Worm (Caenorhabditis elegans) whole organism, late embryonic: ENCODE measurements around the gene clc-28.

Experiments used
- F13H6.1 ChIP-seq: sonication (generic microtip); optimal IDR thresholded peaks from 2 replicates; lab custom pipeline; 2016; ENCODE audit warnings: missing genetic modification characterization, missing compliant biosample characterization
- ahr-1 ChIP-seq: sonication (generic microtip); optimal IDR thresholded peaks from 2 replicates; lab custom pipeline; 2016; ENCODE audit warnings: missing genetic modification characterization, missing compliant biosample characterization
- ama-1 ChIP-seq: fragments of 150-350 bp; optimal IDR thresholded peaks from 2 replicates; lab custom pipeline; 2014
- ceh-2 ChIP-seq: sonication (generic microtip); optimal IDR thresholded peaks from 2 replicates; lab custom pipeline; 2016; ENCODE audit warnings: missing genotype, missing genetic modification characterization, missing compliant biosample characterization
- ceh-24 ChIP-seq: sonication (generic microtip); optimal IDR thresholded peaks from 2 replicates; lab custom pipeline; 2016; ENCODE audit warnings: mild to moderate bottlenecking, missing genetic modification characterization, missing compliant biosample characterization
- ceh-45 ChIP-seq: fragments of 200-800 bp; sonication (Bioruptor generic); IDR thresholded peaks from 2 replicates; pipeline ENCODE4 v1.3.6; 2022; ENCODE audit warnings: missing genetic modification reagents, missing genetic modification characterization, missing compliant biosample characterization
- elt-2 ChIP-seq: sonication (generic microtip); optimal IDR thresholded peaks from 2 replicates; lab custom pipeline; 2016; ENCODE audit warnings: missing genetic modification reagents, missing genetic modification characterization, missing compliant biosample characterization
- elt-4 ChIP-seq: sonication (generic microtip); optimal IDR thresholded peaks from 2 replicates; lab custom pipeline; 2016; ENCODE audit warnings: missing genetic modification characterization, missing compliant biosample characterization
- hlh-30 ChIP-seq: sonication (generic microtip); optimal IDR thresholded peaks from 2 replicates; lab custom pipeline; 2017; ENCODE audit warnings: antibody characterized with exemption, missing genetic modification characterization, missing compliant biosample characterization; ENCODE audit not compliant: insufficient read depth
- lin-11 ChIP-seq: fragments of 200-800 bp; sonication (Bioruptor generic); optimal IDR thresholded peaks from 2 replicates; lab custom pipeline; 2018; ENCODE audit warnings: mild to moderate bottlenecking, missing genetic modification characterization, missing compliant biosample characterization
- mec-3 ChIP-seq: sonication (generic microtip); optimal IDR thresholded peaks from 2 replicates; lab custom pipeline; 2016; ENCODE audit warnings: borderline replicate concordance, missing genetic modification characterization, missing compliant biosample characterization
- nfya-1 ChIP-seq: sonication (generic microtip); optimal IDR thresholded peaks from 2 replicates; lab custom pipeline; 2017; ENCODE audit warnings: missing genetic modification characterization, mild to moderate bottlenecking, missing compliant biosample characterization, antibody characterized with exemption, moderate library complexity
- pha-4 ChIP-seq: fragments of 150-350 bp; optimal IDR thresholded peaks from 2 replicates; lab custom pipeline; 2018; ENCODE audit warnings: missing biosample characterization, missing genetic modification reagents, missing genetic modification characterization
- unc-55 ChIP-seq: sonication (generic microtip); optimal IDR thresholded peaks from 2 replicates; lab custom pipeline; 2017; ENCODE audit warnings: missing biosample characterization, missing genetic modification reagents, missing genetic modification characterization

DNA sequence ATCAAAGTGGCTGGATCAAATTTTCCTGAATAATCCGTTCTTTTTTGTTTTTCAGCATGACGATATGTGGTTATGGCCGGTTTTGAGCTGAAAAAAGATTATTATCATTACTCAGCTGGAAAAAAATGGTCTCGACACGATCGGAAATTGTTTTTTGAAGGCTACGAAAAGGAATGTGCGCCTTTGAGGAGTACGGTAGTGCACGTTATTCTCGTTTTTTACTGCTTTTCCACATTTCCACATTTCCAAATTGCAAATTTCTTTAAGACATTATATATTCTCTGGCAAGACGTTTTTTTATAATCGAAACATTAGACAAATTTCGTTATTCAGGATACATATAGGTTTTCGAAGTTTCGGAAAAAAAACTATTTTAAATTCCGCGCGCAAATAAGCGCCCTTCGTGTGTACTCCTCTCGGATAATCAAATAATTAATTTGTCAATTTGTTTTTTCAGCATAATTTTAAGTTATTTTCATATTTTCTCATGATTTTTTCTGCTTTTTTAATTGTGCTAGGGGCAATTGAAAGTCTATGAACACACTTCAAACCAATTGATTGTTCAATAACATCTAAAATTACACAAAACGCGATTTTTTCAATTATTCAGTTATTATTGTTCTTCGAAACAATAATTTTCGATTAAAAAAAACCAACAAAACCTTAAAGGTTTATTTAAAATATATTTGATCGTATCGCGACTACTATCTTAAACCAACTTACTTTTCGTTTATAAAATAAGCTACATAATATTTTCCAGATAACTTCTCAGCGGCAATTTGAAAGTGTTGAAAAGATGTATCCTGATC lies 24.2 kb upstream of the clc-28 start, which contains the start of gene R05D3.3:
- TF ChIP-seq pha-4 (tag; lab: Kevin White, UChicago) (no peak), ama-1 (no peak), ceh-24 (tag; lab: Kevin White, UChicago) (no peak), lin-11 (no peak), elt-2 (tag; lab: Kevin White, UChicago) (no peak), unc-55 (GFP tag; lab: Kevin White, UChicago) (no peak), elt-4 (no peak), F13H6.1 (tag; lab: Kevin White, UChicago) (no peak), ahr-1 (tag; lab: Kevin White, UChicago) (no peak), nfya-1 (tag; lab: Kevin White, UChicago) (no peak), ceh-2 (tag; lab: Kevin White, UChicago) (no peak), ceh-45 (GFP tag; lab: Robert Waterston, UW) (no peak), hlh-30 (no peak), mec-3 (tag; lab: Kevin White, UChicago) (no peak)
